Fruit fly (Drosophila melanogaster) whole organism, embryonic: Measurements from ENCODE around the gene CG15480.

Source experiments
- Asciz ChIP-seq: fragments of 200-800 bp; sonication (Bioruptor generic); optimal IDR thresholded peaks from 2 replicates; lab custom pipeline; 2017; ENCODE audit warnings: missing biosample characterization, mild to moderate bottlenecking, missing genetic modification characterization, missing genetic modification reagents
- Awh ChIP-seq: fragments of 200-800 bp; sonication (Bioruptor generic); IDR thresholded peaks from 2 replicates; pipeline ENCODE4, ENCODE4 v1.3.6; 2022; ENCODE audit warnings: missing biosample characterization, missing genetic modification characterization
- B-H1 ChIP-seq: fragments of 200-800 bp; sonication (Bioruptor generic); IDR thresholded peaks from 3 replicates; pipeline ENCODE4 v1.3.6; 2022; ENCODE audit warnings: missing biosample characterization, missing genetic modification characterization
- CG11085 ChIP-seq: fragments of 200-800 bp; sonication (Bioruptor generic); IDR thresholded peaks from 2 replicates; pipeline ENCODE4 v1.3.6; 2022; ENCODE audit warnings: missing biosample characterization, missing genetic modification characterization
- CG11398 ChIP-seq: fragments of 200-800 bp; sonication (Bioruptor generic); optimal IDR thresholded peaks from 2 replicates; lab custom pipeline; 2016; ENCODE audit warnings: missing biosample characterization, missing genetic modification characterization
- CG12299 ChIP-seq: fragments of 200-800 bp; sonication (Bioruptor generic); optimal IDR thresholded peaks from 2 replicates; lab custom pipeline; 2018; ENCODE audit warnings: missing biosample characterization, mild to moderate bottlenecking, missing genetic modification characterization
- CG12391 ChIP-seq: fragments of 200-800 bp; sonication (Bioruptor generic); optimal IDR thresholded peaks from 3 replicates; lab custom pipeline; 2018; ENCODE audit warnings: missing biosample characterization, mild to moderate bottlenecking, missing genetic modification characterization, moderate library complexity
- CG12942 ChIP-seq: fragments of 200-800 bp; sonication (Bioruptor generic); optimal IDR thresholded peaks from 3 replicates; lab custom pipeline; 2016; ENCODE audit warnings: missing biosample characterization, missing genetic modification characterization
- CG13775 ChIP-seq: fragments of 200-800 bp; sonication (Bioruptor generic); optimal IDR thresholded peaks from 3 replicates; lab custom pipeline; 2017; ENCODE audit warnings: missing biosample characterization, mild to moderate bottlenecking, missing genetic modification characterization
- CG14050 ChIP-seq: fragments of 200-800 bp; sonication (Bioruptor generic); IDR thresholded peaks from 3 replicates; pipeline ENCODE4 v1.3.6; 2022; ENCODE audit warnings: missing biosample characterization, missing genetic modification characterization
- CG14667 ChIP-seq: fragments of 200-800 bp; sonication (Bioruptor generic); IDR thresholded peaks from 2 replicates; pipeline ENCODE4 v1.3.6; 2022; ENCODE audit warnings: missing biosample characterization, missing genetic modification characterization
- CG15601 ChIP-seq: fragments of 200-800 bp; sonication (Bioruptor generic); optimal IDR thresholded peaks from 3 replicates; lab custom pipeline; 2019; ENCODE audit warnings: missing biosample characterization, mild to moderate bottlenecking, missing genetic modification characterization, moderate library complexity
- CG16779 ChIP-seq: fragments of 200-800 bp; sonication (Bioruptor generic); IDR thresholded peaks from 2 replicates; pipeline ENCODE4 v1.3.6; 2022; ENCODE audit warnings: missing biosample characterization, missing genetic modification characterization
- CG17328 ChIP-seq: fragments of 200-800 bp; sonication (Bioruptor generic); IDR thresholded peaks from 2 replicates; pipeline ENCODE4 v1.3.6; 2022; ENCODE audit warnings: missing biosample characterization, missing genetic modification characterization
- CG2712 ChIP-seq: fragments of 200-800 bp; optimal IDR thresholded peaks from 3 replicates; lab custom pipeline; 2019; ENCODE audit warnings: missing biosample characterization, mild to moderate bottlenecking, missing genetic modification characterization, moderate library complexity
- CG31365 ChIP-seq: fragments of 200-800 bp; sonication (Bioruptor generic); optimal IDR thresholded peaks from 2 replicates; lab custom pipeline; 2018; ENCODE audit warnings: missing biosample characterization, mild to moderate bottlenecking, missing genetic modification characterization
- CG32772 ChIP-seq: fragments of 200-800 bp; sonication (Bioruptor generic); IDR thresholded peaks from 2 replicates; pipeline ENCODE4 v1.3.6; 2022; ENCODE audit warnings: missing biosample characterization, missing genetic modification characterization
- CG34224 ChIP-seq: fragments of 200-800 bp; sonication (Bioruptor generic); IDR thresholded peaks from 3 replicates; pipeline ENCODE4 v1.3.6; 2022; ENCODE audit warnings: missing biosample characterization, missing genetic modification characterization; ENCODE audit not compliant: partially characterized antibody
- CG3995 ChIP-seq: fragments of 200-800 bp; sonication (Bioruptor generic); optimal IDR thresholded peaks from 3 replicates; lab custom pipeline; 2016; ENCODE audit warnings: missing biosample characterization, missing genetic modification characterization
- CG7745 ChIP-seq: fragments of 200-800 bp; sonication (Bioruptor generic); optimal IDR thresholded peaks from 2 replicates; lab custom pipeline; 2018; ENCODE audit warnings: missing biosample characterization, mild to moderate bottlenecking, missing genetic modification characterization, moderate library complexity
- CG7963 ChIP-seq: fragments of 200-800 bp; sonication (Bioruptor generic); IDR thresholded peaks from 3 replicates; pipeline ENCODE4 v1.3.6; 2022; ENCODE audit warnings: missing biosample characterization, missing genetic modification characterization; ENCODE audit not compliant: partially characterized antibody
- CG7987 ChIP-seq: fragments of 200-800 bp; sonication (Bioruptor generic); optimal IDR thresholded peaks from 2 replicates; lab custom pipeline; 2018; ENCODE audit warnings: missing biosample characterization, mild to moderate bottlenecking, missing genetic modification characterization, moderate library complexity
- CG8281 ChIP-seq: fragments of 200-800 bp; sonication (Bioruptor generic); optimal IDR thresholded peaks from 2 replicates; lab custom pipeline; 2018; ENCODE audit warnings: missing biosample characterization, mild to moderate bottlenecking, missing genetic modification characterization, moderate library complexity
- D19A ChIP-seq: fragments of 200-800 bp; optimal IDR thresholded peaks from 3 replicates; lab custom pipeline; 2019; ENCODE audit warnings: missing biosample characterization, mild to moderate bottlenecking, missing genetic modification characterization, moderate library complexity
- Dp ChIP-seq: fragments of 200-800 bp; sonication (Bioruptor generic); optimal IDR thresholded peaks from 2 replicates; lab custom pipeline; 2018; ENCODE audit warnings: missing biosample characterization, mild to moderate bottlenecking, missing genetic modification characterization, moderate library complexity
- Drgx ChIP-seq: fragments of 200-800 bp; sonication (Bioruptor generic); IDR thresholded peaks from 2 replicates; pipeline ENCODE4 v1.3.6; 2022; ENCODE audit warnings: missing biosample characterization, missing genetic modification characterization
- Fer1 ChIP-seq: fragments of 200-800 bp; sonication (Bioruptor generic); optimal IDR thresholded peaks from 2 replicates; lab custom pipeline; 2017; ENCODE audit warnings: missing biosample characterization, mild to moderate bottlenecking, missing genetic modification characterization
- HLH54F ChIP-seq: fragments of 200-800 bp; sonication (Bioruptor generic); optimal IDR thresholded peaks from 3 replicates; lab custom pipeline; 2016; ENCODE audit warnings: missing biosample characterization, missing genetic modification characterization
- MTF-1 ChIP-seq: fragments of 200-800 bp; sonication (Bioruptor generic); optimal IDR thresholded peaks from 2 replicates; lab custom pipeline; 2018; ENCODE audit warnings: missing biosample characterization, mild to moderate bottlenecking, missing genetic modification characterization, borderline replicate concordance
- Nf-YA ChIP-seq: fragments of 200-800 bp; sonication (Bioruptor generic); IDR thresholded peaks from 2 replicates; pipeline ENCODE4 v1.3.6; 2022; ENCODE audit warnings: missing biosample characterization, missing genetic modification characterization
- Sox100B ChIP-seq: fragments of 200-800 bp; sonication (Bioruptor generic); optimal IDR thresholded peaks from 3 replicates; lab custom pipeline; 2018; ENCODE audit warnings: missing biosample characterization, mild to moderate bottlenecking, missing genetic modification characterization
- Spps ChIP-seq: fragments of 200-800 bp; sonication (Bioruptor generic); optimal IDR thresholded peaks from 2 replicates; lab custom pipeline; 2018; ENCODE audit warnings: missing biosample characterization, mild to moderate bottlenecking, missing genetic modification characterization
- bsh ChIP-seq, 2 experiments: fragments of 200-800 bp; sonication (Bioruptor generic); optimal IDR thresholded peaks; 2 replicates each; lab custom pipeline; 2017 to 2018; ENCODE audit warnings: mild to moderate bottlenecking in 2 of 2, missing biosample characterization in 2 of 2, missing genetic modification characterization in 2 of 2, moderate library complexity in 1 of 2
- cas ChIP-seq: fragments of 200-800 bp; sonication (Bioruptor generic); IDR thresholded peaks from 2 replicates; pipeline ENCODE4 v1.3.6; 2022; ENCODE audit warnings: missing biosample characterization, missing genetic modification characterization
- disco-r ChIP-seq: fragments of 200-800 bp; sonication (Bioruptor generic); optimal IDR thresholded peaks from 2 replicates; lab custom pipeline; 2016; ENCODE audit warnings: missing biosample characterization, missing genetic modification characterization
- dmrt99B ChIP-seq: fragments of 200-800 bp; sonication (Bioruptor generic); optimal IDR thresholded peaks from 2 replicates; lab custom pipeline; 2018; ENCODE audit warnings: missing biosample characterization, mild to moderate bottlenecking, missing genetic modification characterization, moderate library complexity
- exex ChIP-seq: fragments of 200-800 bp; sonication (Bioruptor generic); optimal IDR thresholded peaks from 4 replicates; lab custom pipeline; 2018; ENCODE audit warnings: missing biosample characterization, mild to moderate bottlenecking, missing genetic modification characterization, moderate library complexity
- fd3F ChIP-seq: fragments of 200-800 bp; sonication (Bioruptor generic); optimal IDR thresholded peaks from 2 replicates; lab custom pipeline; 2018; ENCODE audit warnings: missing biosample characterization, mild to moderate bottlenecking, missing genetic modification characterization, moderate library complexity
- her ChIP-seq: fragments of 200-800 bp; sonication (Bioruptor generic); optimal IDR thresholded peaks from 2 replicates; lab custom pipeline; 2016; ENCODE audit warnings: missing biosample characterization, missing genetic modification characterization
- jigr1 ChIP-seq: fragments of 200-800 bp; sonication (Bioruptor generic); IDR thresholded peaks from 3 replicates; pipeline ENCODE4 v1.3.6; 2022; ENCODE audit warnings: missing biosample characterization, missing genetic modification characterization
- klu ChIP-seq: fragments of 200-800 bp; sonication (Bioruptor generic); IDR thresholded peaks from 2 replicates; pipeline ENCODE4 v1.3.6; 2022; ENCODE audit warnings: missing biosample characterization, missing genetic modification characterization
- lola ChIP-seq, 3 experiments: fragments of >200 bp in 2 of 3; fragments of 200-800 bp in 1 of 3; sonication (Bioruptor generic) in 1 of 3; optimal IDR thresholded peaks; 2 replicates each; lab custom pipeline; 2017 to 2019; ENCODE audit warnings: missing biosample characterization in 3 of 3, missing genetic modification characterization in 3 of 3, mild to moderate bottlenecking in 1 of 3, moderate library complexity in 1 of 3
- mld ChIP-seq: fragments of 200-800 bp; sonication (Bioruptor generic); IDR thresholded peaks from 3 replicates; pipeline ENCODE4 v1.3.6; 2022; ENCODE audit warnings: missing biosample characterization, missing genetic modification characterization; ENCODE audit not compliant: partially characterized antibody
- pho ChIP-seq: fragments of 200-800 bp; sonication (Bioruptor generic); optimal IDR thresholded peaks from 2 replicates; lab custom pipeline; 2016; ENCODE audit warnings: missing biosample characterization, missing genetic modification characterization
- pum ChIP-seq: fragments of 200-800 bp; sonication (Bioruptor generic); optimal IDR thresholded peaks from 2 replicates; lab custom pipeline; 2016; ENCODE audit warnings: missing biosample characterization, missing genetic modification characterization
- sd ChIP-seq: fragments of 200-800 bp; sonication (Bioruptor generic); optimal IDR thresholded peaks from 3 replicates; lab custom pipeline; 2018; ENCODE audit warnings: missing biosample characterization, mild to moderate bottlenecking, missing genetic modification characterization, moderate library complexity
- sima ChIP-seq: fragments of 200-800 bp; sonication (Bioruptor generic); optimal IDR thresholded peaks from 2 replicates; lab custom pipeline; 2016; ENCODE audit warnings: missing biosample characterization, missing genetic modification characterization
- sr ChIP-seq: fragments of 200-800 bp; sonication (Bioruptor generic); IDR thresholded peaks from 3 replicates; pipeline ENCODE4 v1.3.6; 2022; ENCODE audit warnings: missing biosample characterization, missing genetic modification characterization
- sug ChIP-seq: fragments of 200-800 bp; optimal IDR thresholded peaks from 2 replicates; lab custom pipeline; 2019; ENCODE audit warnings: missing biosample characterization, mild to moderate bottlenecking, missing genetic modification characterization, moderate library complexity
- wor ChIP-seq: fragments of 200-800 bp; sonication (Bioruptor generic); IDR thresholded peaks from 2 replicates; pipeline ENCODE4 v1.3.6; 2022; ENCODE audit warnings: missing biosample characterization, missing genetic modification characterization

CG15480 gene

DNA sequence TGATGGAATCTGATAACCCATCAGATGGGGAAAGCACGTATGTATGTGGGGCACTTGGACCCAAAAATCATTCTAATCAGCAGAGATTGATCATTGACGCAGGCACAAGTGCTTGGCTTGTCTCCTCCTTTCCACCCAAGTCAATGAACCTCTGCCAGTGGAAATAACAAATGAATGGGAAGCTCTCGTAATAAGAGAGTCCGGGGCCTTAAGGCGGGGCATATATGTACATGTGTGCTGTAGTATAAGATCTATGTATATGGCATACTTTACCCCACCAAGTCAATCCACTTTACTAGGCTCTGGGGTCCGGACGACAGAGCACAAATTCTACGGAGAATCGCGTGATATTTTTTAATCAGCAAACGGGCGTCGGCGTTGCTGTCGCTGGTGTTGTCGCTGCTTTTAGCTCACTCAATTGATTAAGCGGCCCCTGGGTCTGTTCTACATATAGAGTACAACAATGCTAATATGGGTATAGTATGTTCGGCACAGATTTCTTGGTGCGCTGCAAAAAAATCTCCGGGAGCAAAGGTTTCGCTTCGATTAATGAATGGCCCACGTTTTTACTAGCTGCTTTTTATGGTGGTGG, 18.9 kb downstream of the CG15480 start (continued):
- TF ChIP-seq Asciz (GFP tag; lab: Kevin White, UChicago) (no peak), Fer1 (GFP tag; lab: Kevin White, UChicago) (peak; percentile 31), sima (GFP tag; lab: Kevin White, UChicago) (no peak), cas (GFP tag; lab: Robert Waterston, UW) (no peak), sd (peak; percentile 81), jigr1 (GFP tag; lab: Robert Waterston, UW) (no peak), her (GFP tag; lab: Kevin White, UChicago) (no peak), CG34224 (no peak), CG13775 (GFP tag; lab: Kevin White, UChicago) (no peak), sug (tag; lab: Kevin White, UChicago) (peak; percentile 98), disco-r (GFP tag; lab: Kevin White, UChicago) (no peak), dmrt99B (no peak), CG8281 (tag; lab: Kevin White, UChicago) (no peak), Dp (GFP tag; lab: Kevin White, UChicago) (no peak), mld (no peak), bsh (GFP tag; optimal IDR thresholded peaks at IDR 0.05; lab: Kevin White, UChicago) (no peak), CG7963 (GFP tag; lab: Robert Waterston, UW) (no peak), Drgx (GFP tag; lab: Robert Waterston, UW) (peak; percentile 63), CG17328 (GFP tag; lab: Robert Waterston, UW) (no peak), pho (GFP tag; lab: Kevin White, UChicago) (no peak), CG12391 (tag; lab: Kevin White, UChicago) (no peak), CG16779 (no peak), CG7745 (tag; lab: Kevin White, UChicago) (no peak), CG11085 (GFP tag; lab: Robert Waterston, UW) (no peak), exex (tag; lab: Kevin White, UChicago) (peak; percentile 55), pum (GFP tag; lab: Kevin White, UChicago) (no peak), CG2712 (tag; lab: Kevin White, UChicago) (no peak), sr (GFP tag; lab: Robert Waterston, UW) (no peak), lola (GFP tag; optimal IDR thresholded peaks at IDR 0.05; lab: Kevin White, UChicago) (no peak), CG7987 (GFP tag; lab: Kevin White, UChicago) (peak; percentile 37), HLH54F (GFP tag; lab: Kevin White, UChicago) (no peak), D19A (no peak), Awh (0 out of 2 replicates have a peak, but pooled peaks have one; percentile 5), Nf-YA (GFP tag; lab: Robert Waterston, UW) (no peak), B-H1 (GFP tag; lab: Robert Waterston, UW) (no peak), CG15601 (tag; lab: Kevin White, UChicago) (no peak), klu (GFP tag; lab: Robert Waterston, UW) (no peak), MTF-1 (GFP tag; lab: Kevin White, UChicago) (no peak), CG14667 (GFP tag; lab: Robert Waterston, UW) (no peak), CG14050 (no peak), wor (GFP tag; lab: Robert Waterston, UW) (no peak), CG12942 (no peak), Sox100B (GFP tag; lab: Kevin White, UChicago) (no peak), Spps (tag; lab: Kevin White, UChicago) (no peak), fd3F (GFP tag; lab: Kevin White, UChicago) (no peak), CG3995 (GFP tag; lab: Kevin White, UChicago) (no peak), CG12299 (tag; lab: Kevin White, UChicago) (no peak), CG31365 (tag; lab: Kevin White, UChicago) (no peak), CG11398 (no peak), CG32772 (GFP tag; lab: Robert Waterston, UW) (no peak)
